Worm (Caenorhabditis elegans) whole organism, late embryonic: Measurements from ENCODE around the gene C46C11.4.

Experiments
- C08G9.2 ChIP-seq: sonication (generic microtip); optimal IDR thresholded peaks from 2 replicates; lab custom pipeline; 2016; ENCODE audit warnings: mild to moderate bottlenecking, missing genetic modification characterization, moderate library complexity, missing compliant biosample characterization
- F13H6.1 ChIP-seq: sonication (generic microtip); optimal IDR thresholded peaks from 2 replicates; lab custom pipeline; 2016; ENCODE audit warnings: missing genetic modification characterization, missing compliant biosample characterization
- K02D7.2 ChIP-seq: sonication (generic microtip); optimal IDR thresholded peaks from 2 replicates; lab custom pipeline; 2017; ENCODE audit warnings: mild to moderate bottlenecking, missing genetic modification characterization, missing compliant biosample characterization
- T23F11.4 ChIP-seq: fragments of 200-800 bp; sonication (Bioruptor generic); optimal IDR thresholded peaks from 2 replicates; lab custom pipeline; 2018; ENCODE audit warnings: mild to moderate bottlenecking, missing genetic modification characterization, missing compliant biosample characterization
- Y22D7AL.16 ChIP-seq: sonication (generic microtip); optimal IDR thresholded peaks from 2 replicates; lab custom pipeline; 2016; ENCODE audit warnings: missing genetic modification characterization, missing compliant biosample characterization
- ahr-1 ChIP-seq: sonication (generic microtip); optimal IDR thresholded peaks from 2 replicates; lab custom pipeline; 2016; ENCODE audit warnings: missing genetic modification characterization, missing compliant biosample characterization
- ama-1 ChIP-seq: fragments of 150-350 bp; optimal IDR thresholded peaks from 2 replicates; lab custom pipeline; 2014
- ceh-14 ChIP-seq: sonication (generic microtip); optimal IDR thresholded peaks from 2 replicates; lab custom pipeline; 2016; ENCODE audit warnings: missing genotype, missing genetic modification characterization, missing compliant biosample characterization
- ceh-19 ChIP-seq: fragments of 200-800 bp; sonication (Bioruptor generic); optimal IDR thresholded peaks from 2 replicates; lab custom pipeline; 2018; ENCODE audit warnings: mild to moderate bottlenecking, missing genetic modification characterization, missing compliant biosample characterization
- ceh-22 ChIP-seq: sonication (generic microtip); optimal IDR thresholded peaks from 2 replicates; lab custom pipeline; 2017; ENCODE audit warnings: missing biosample characterization, missing genetic modification characterization
- ceh-30 ChIP-seq: fragments of 150-350 bp; optimal IDR thresholded peaks from 2 replicates; lab custom pipeline; 2014; ENCODE audit warnings: missing biosample characterization, missing genetic modification characterization
- ceh-34 ChIP-seq: sonication (generic microtip); optimal IDR thresholded peaks from 2 replicates; lab custom pipeline; 2016; ENCODE audit warnings: mild to moderate bottlenecking, missing genetic modification characterization, missing compliant biosample characterization
- che-1 ChIP-seq: sonication (generic microtip); optimal IDR thresholded peaks from 2 replicates; lab custom pipeline; 2016; ENCODE audit warnings: mild to moderate bottlenecking, missing genetic modification characterization, missing compliant biosample characterization
- dmd-4 ChIP-seq: sonication (generic microtip); optimal IDR thresholded peaks from 2 replicates; lab custom pipeline; 2016; ENCODE audit warnings: borderline replicate concordance, missing genetic modification characterization, missing compliant biosample characterization
- elt-2 ChIP-seq: sonication (generic microtip); optimal IDR thresholded peaks from 2 replicates; lab custom pipeline; 2016; ENCODE audit warnings: missing genetic modification reagents, missing genetic modification characterization, missing compliant biosample characterization
- elt-4 ChIP-seq: sonication (generic microtip); optimal IDR thresholded peaks from 2 replicates; lab custom pipeline; 2016; ENCODE audit warnings: missing genetic modification characterization, missing compliant biosample characterization
- ets-4 ChIP-seq: sonication (generic microtip); optimal IDR thresholded peaks from 2 replicates; lab custom pipeline; 2016; ENCODE audit warnings: missing genetic modification characterization, missing compliant biosample characterization
- fax-1 ChIP-seq: sonication (generic microtip); optimal IDR thresholded peaks from 2 replicates; lab custom pipeline; 2016; ENCODE audit warnings: missing genotype, missing genetic modification characterization, missing compliant biosample characterization
- gmeb-2 ChIP-seq: sonication (generic microtip); optimal IDR thresholded peaks from 2 replicates; lab custom pipeline; 2016; ENCODE audit warnings: missing genetic modification characterization, inconsistent platforms, missing compliant biosample characterization
- hlh-15 ChIP-seq: sonication (generic microtip); optimal IDR thresholded peaks from 2 replicates; lab custom pipeline; 2016; ENCODE audit warnings: missing genetic modification characterization, missing compliant biosample characterization
- hlh-30 ChIP-seq: sonication (generic microtip); optimal IDR thresholded peaks from 2 replicates; lab custom pipeline; 2017; ENCODE audit warnings: antibody characterized with exemption, missing genetic modification characterization, missing compliant biosample characterization; ENCODE audit not compliant: insufficient read depth
- hlh-8 ChIP-seq: sonication (generic microtip); optimal IDR thresholded peaks from 2 replicates; lab custom pipeline; 2016; ENCODE audit warnings: missing genotype, missing genetic modification characterization, missing compliant biosample characterization
- lin-11 ChIP-seq: fragments of 200-800 bp; sonication (Bioruptor generic); optimal IDR thresholded peaks from 2 replicates; lab custom pipeline; 2018; ENCODE audit warnings: mild to moderate bottlenecking, missing genetic modification characterization, missing compliant biosample characterization
- mec-3 ChIP-seq: sonication (generic microtip); optimal IDR thresholded peaks from 2 replicates; lab custom pipeline; 2016; ENCODE audit warnings: borderline replicate concordance, missing genetic modification characterization, missing compliant biosample characterization
- nfya-1 ChIP-seq: sonication (generic microtip); optimal IDR thresholded peaks from 2 replicates; lab custom pipeline; 2017; ENCODE audit warnings: missing genetic modification characterization, mild to moderate bottlenecking, missing compliant biosample characterization, antibody characterized with exemption, moderate library complexity
- nhr-232 ChIP-seq: sonication (generic microtip); optimal IDR thresholded peaks from 2 replicates; lab custom pipeline; 2016; ENCODE audit warnings: missing genetic modification characterization, missing compliant biosample characterization
- npax-4 ChIP-seq: sonication (generic microtip); optimal IDR thresholded peaks from 2 replicates; lab custom pipeline; 2016; ENCODE audit warnings: missing genetic modification characterization, missing compliant biosample characterization
- odd-2 ChIP-seq: sonication (generic microtip); optimal IDR thresholded peaks from 2 replicates; lab custom pipeline; 2017; ENCODE audit warnings: antibody characterized with exemption, mild to moderate bottlenecking, missing genetic modification characterization, missing compliant biosample characterization
- pag-3 ChIP-seq: sonication (generic microtip); optimal IDR thresholded peaks from 2 replicates; lab custom pipeline; 2016; ENCODE audit warnings: missing compliant biosample characterization, missing genetic modification characterization, borderline replicate concordance
- pat-9 ChIP-seq: fragments of 200-800 bp; sonication (Bioruptor generic); optimal IDR thresholded peaks from 2 replicates; lab custom pipeline; 2018; ENCODE audit warnings: mild to moderate bottlenecking, missing genetic modification characterization, moderate library complexity, missing compliant biosample characterization
- pqm-1 ChIP-seq: sonication (generic microtip); optimal IDR thresholded peaks from 2 replicates; lab custom pipeline; 2016; ENCODE audit warnings: missing genetic modification characterization, missing compliant biosample characterization
- rnt-1 ChIP-seq: sonication (generic microtip); optimal IDR thresholded peaks from 2 replicates; lab custom pipeline; 2016; ENCODE audit warnings: missing genetic modification characterization, missing compliant biosample characterization
- sdc-2 ChIP-seq: sonication (generic microtip); optimal IDR thresholded peaks from 2 replicates; lab custom pipeline; 2016; ENCODE audit warnings: missing genotype, missing genetic modification characterization, missing compliant biosample characterization
- sox-2 ChIP-seq: fragments of 200-800 bp; sonication (Bioruptor generic); IDR thresholded peaks from 2 replicates; pipeline ENCODE4 v1.3.6; 2022; ENCODE audit warnings: missing genetic modification reagents, missing genetic modification characterization, missing compliant biosample characterization
- sox-4 ChIP-seq: sonication (generic microtip); optimal IDR thresholded peaks from 2 replicates; lab custom pipeline; 2017; ENCODE audit warnings: mild to moderate bottlenecking, missing genetic modification characterization, inconsistent platforms, missing compliant biosample characterization
- tbx-7 ChIP-seq: sonication (generic microtip); optimal IDR thresholded peaks from 2 replicates; lab custom pipeline; 2016; ENCODE audit warnings: missing genotype, missing genetic modification characterization, missing compliant biosample characterization
- unc-42 ChIP-seq: sonication (generic microtip); optimal IDR thresholded peaks from 2 replicates; lab custom pipeline; 2016; ENCODE audit warnings: missing genotype, missing genetic modification characterization, missing compliant biosample characterization
- unc-55 ChIP-seq: sonication (generic microtip); optimal IDR thresholded peaks from 2 replicates; lab custom pipeline; 2017; ENCODE audit warnings: missing biosample characterization, missing genetic modification reagents, missing genetic modification characterization
- unc-86 ChIP-seq: sonication (generic microtip); optimal IDR thresholded peaks from 2 replicates; lab custom pipeline; 2016; ENCODE audit warnings: missing genetic modification characterization, missing compliant biosample characterization
- ztf-16 ChIP-seq: sonication (generic microtip); optimal IDR thresholded peaks from 2 replicates; lab custom pipeline; 2017; ENCODE audit warnings: missing genetic modification characterization, missing compliant biosample characterization

C46C11.4 gene

ce11 chrX:4628817-4629575 lies 18.0 kb downstream of the C46C11.4 start:
- TF ChIP-seq elt-2 (tag; lab: Kevin White, UChicago) (no peak), tbx-7 (no peak), C08G9.2 (tag; lab: Kevin White, UChicago) (no peak), odd-2 (tag; lab: Kevin White, UChicago) (no peak), ceh-34 (tag; lab: Kevin White, UChicago) (no peak), sox-2 (GFP tag; lab: Robert Waterston, UW) (no peak), lin-11 (tag; lab: Kevin White, UChicago) (no peak), fax-1 (tag; lab: Kevin White, UChicago) (no peak), ets-4 (no peak), unc-42 (tag; lab: Kevin White, UChicago) (peak; percentile 85), gmeb-2 (tag; lab: Kevin White, UChicago) (no peak), sdc-2 (tag; lab: Kevin White, UChicago) (no peak), pat-9 (tag; lab: Kevin White, UChicago) (no peak), elt-4 (tag; lab: Kevin White, UChicago) (no peak), unc-55 (GFP tag; lab: Kevin White, UChicago) (peak; percentile 18), rnt-1 (tag; lab: Kevin White, UChicago) (no peak), dmd-4 (tag; lab: Kevin White, UChicago) (no peak), hlh-8 (tag; lab: Kevin White, UChicago) (peak; percentile 3), ceh-19 (GFP tag; lab: Kevin White, UChicago) (no peak)

- TF ChIP-seq mec-3 (no peak), ztf-16 (tag; lab: Kevin White, UChicago) (no peak), hlh-30 (tag; lab: Kevin White, UChicago) (no peak), T23F11.4 (GFP tag; lab: Kevin White, UChicago) (no peak)
Observed at ce11 chrX:4628350-4628749, 18.7 kb downstream of the C46C11.4 start.

ce11 chrX:4626891-4627290 lies 20.1 kb downstream of the C46C11.4 start:
- no peak for TF ChIP-seq hlh-15 (tag; lab: Kevin White, UChicago)
- no peak for TF ChIP-seq hlh-8 (tag; lab: Kevin White, UChicago)
- no peak for TF ChIP-seq ceh-30 (tag; lab: Kevin White, UChicago)
- no peak for TF ChIP-seq T23F11.4 (GFP tag; lab: Kevin White, UChicago)
- no peak for TF ChIP-seq ahr-1

- no peak for TF ChIP-seq pag-3 (tag; lab: Kevin White, UChicago)
- no peak for TF ChIP-seq Y22D7AL.16 (tag; lab: Kevin White, UChicago)
- TF ChIP-seq hlh-15 (tag; lab: Kevin White, UChicago): no peak
- TF ChIP-seq unc-86 (tag; lab: Kevin White, UChicago): no peak
- no peak for TF ChIP-seq ama-1
- TF ChIP-seq rnt-1 (tag; lab: Kevin White, UChicago): no peak
- no peak for TF ChIP-seq K02D7.2 (tag; lab: Kevin White, UChicago)
- TF ChIP-seq hlh-30 (tag; lab: Kevin White, UChicago): no peak
- TF ChIP-seq pqm-1 (tag; lab: Kevin White, UChicago): no peak
- TF ChIP-seq nhr-232 (tag; lab: Kevin White, UChicago): no peak
- TF ChIP-seq ceh-22 (tag; lab: Kevin White, UChicago): no peak
- TF ChIP-seq ceh-14 (tag; lab: Kevin White, UChicago): no peak
- TF ChIP-seq npax-4 (tag; lab: Kevin White, UChicago): no peak
- TF ChIP-seq che-1 (tag; lab: Kevin White, UChicago): no peak
- no peak for TF ChIP-seq unc-55 (GFP tag; lab: Kevin White, UChicago)
- no peak for TF ChIP-seq sox-4 (tag; lab: Kevin White, UChicago)
- TF ChIP-seq nfya-1 (tag; lab: Kevin White, UChicago): no peak
- no peak for TF ChIP-seq F13H6.1
- TF ChIP-seq lin-11 (tag; lab: Kevin White, UChicago): no peak
Observed at ce11 chrX:4625080-4625479, 21.9 kb downstream of the C46C11.4 start.
